Worm (Caenorhabditis elegans) whole organism, L4/young adult: ENCODE measurements around the gene Y54G2A.48.

Experiments
- W03F9.2 ChIP-seq: fragments of 150-350 bp; optimal IDR thresholded peaks from 2 replicates; lab custom pipeline; 2014; ENCODE audit warnings: missing biosample characterization, missing genetic modification characterization
- dao-5 ChIP-seq: sonication (generic microtip); optimal IDR thresholded peaks from 2 replicates; lab custom pipeline; 2016; ENCODE audit warnings: missing genotype, missing genetic modification characterization, moderate library complexity, missing compliant biosample characterization
- him-1 ChIP-seq: sonication (generic microtip); optimal IDR thresholded peaks from 2 replicates; lab custom pipeline; 2016; ENCODE audit warnings: missing genotype, missing genetic modification reagents, missing genetic modification characterization, missing compliant biosample characterization

- peak; percentile 71 for TF ChIP-seq W03F9.2 (tag; lab: Kevin White, UChicago)
- TF ChIP-seq him-1 (tag; lab: Kevin White, UChicago): peak; percentile 1
- peak; percentile 65 for TF ChIP-seq dao-5 (tag; lab: Kevin White, UChicago)
These were observed 27.0 kb downstream of the Y54G2A.48 start, which contains the start of gene Y54G2A.45 for ce11 chrIV:2805525-2805924.
